Worm (Caenorhabditis elegans): Measurements from ENCODE around the gene srh-237.

- TF ChIP-seq ztf-4 (tag; optimal IDR thresholded peaks at IDR 0.05) (no peak), ceh-82 (tag; optimal IDR thresholded peaks at IDR 0.05) (no peak), lsy-2 (tag; optimal IDR thresholded peaks at IDR 0.05) (no peak), snpc-4 (tag; optimal IDR thresholded peaks at IDR 0.05) (no peak), nhr-12 (tag; optimal IDR thresholded peaks at IDR 0.05) (no peak), nhr-25 (tag; optimal IDR thresholded peaks at IDR 0.05) (no peak), zag-1 (tag; optimal IDR thresholded peaks at IDR 0.05) (no peak), nhr-77 (tag; optimal IDR thresholded peaks at IDR 0.05) (no peak)
Measured at ce11 chrV:17094568-17094967, 4.4 kb downstream of the srh-237 start.
